Fruit fly (Drosophila melanogaster): ENCODE results near the gene pnt.

Gene pnt

dm6 chr3R:23280806-23281257 lies 65.1 kb downstream of the pnt start, which contains the start of the genes orb and Cdc16 (continued):
- TF ChIP-seq fd59A (GFP tag; optimal IDR thresholded peaks at IDR 0.05) (peak; percentile 60), Sox15 (GFP tag; optimal IDR thresholded peaks at IDR 0.05) (peak; percentile 75), Lpt (GFP tag; optimal IDR thresholded peaks at IDR 0.05) (peak; percentile 69), CG6163 (GFP tag; IDR thresholded peaks at IDR 0.05) (peak; percentile 94), acj6 (GFP tag; optimal IDR thresholded peaks at IDR 0.05) (peak; percentile 89), net (GFP tag; optimal IDR thresholded peaks at IDR 0.05) (peak; percentile 77), achi (GFP tag; optimal IDR thresholded peaks at IDR 0.05) (peak; percentile 89), Hr4 (GFP tag; optimal IDR thresholded peaks at IDR 0.05) (peak; percentile 86), CG3032 (tag; optimal IDR thresholded peaks at IDR 0.05) (peak; percentile 98), Eip78C (GFP tag) (peak; percentile 96), dac (GFP tag; optimal IDR thresholded peaks at IDR 0.05) (no peak), Hr39 (GFP tag; optimal IDR thresholded peaks at IDR 0.05) (peak; percentile 72), CG6276 (GFP tag; optimal IDR thresholded peaks at IDR 0.05) (peak; percentile 81), CG3919 (GFP tag; optimal IDR thresholded peaks at IDR 0.05) (peak; percentile 90)

- TF ChIP-seq CG32006 (GFP tag; optimal IDR thresholded peaks at IDR 0.05) (peak; percentile 7), svp (GFP tag) (peak; percentile 51), CG9139 (GFP tag; optimal IDR thresholded peaks at IDR 0.05) (no peak)
These were observed 66.1 kb downstream of the pnt start for dm6 chr3R:23279834-23280233.

- no peak for TF ChIP-seq net (GFP tag; optimal IDR thresholded peaks at IDR 0.05)
- TF ChIP-seq CG3919 (GFP tag; optimal IDR thresholded peaks at IDR 0.05), result peak; percentile 27
- TF ChIP-seq CG6854 (GFP tag; optimal IDR thresholded peaks at IDR 0.05), result peak; percentile 5
- TF ChIP-seq CG11902 (GFP tag; optimal IDR thresholded peaks at IDR 0.05), result no peak
- no peak for TF ChIP-seq Eip75B (GFP tag; optimal IDR thresholded peaks at IDR 0.05)
- no peak for TF ChIP-seq CG31627 (GFP tag; optimal IDR thresholded peaks at IDR 0.05)
- peak in 1 of 2 experiments; percentile 9 for TF ChIP-seq ss (GFP tag; optimal IDR thresholded peaks at IDR 0.05)
- TF ChIP-seq CG1621 (tag; optimal IDR thresholded peaks at IDR 0.05), result peak; percentile 40
These were observed 67.1 kb downstream of the pnt start for dm6 chr3R:23278704-23279379.

dm6 chr3R:23260569-23260968 lies 85.4 kb downstream of the pnt start:
- peak; percentile 24 for TF ChIP-seq fkh (GFP tag; optimal IDR thresholded peaks at IDR 0.05)
- TF ChIP-seq spab (GFP tag; optimal IDR thresholded peaks at IDR 0.05), result no peak

dm6 chr3R:23258524-23258923 lies 87.4 kb downstream of the pnt start:
- TF ChIP-seq Blimp-1 (GFP tag; optimal IDR thresholded peaks at IDR 0.05) (peak; percentile 94), eg (GFP tag; IDR thresholded peaks at IDR 0.05) (no peak)

dm6 chr3R:23257986-23258427 lies 88.0 kb downstream of the pnt start, which contains the start of the genes wda and Pex11c:
Gene wda (minus strand): TSS chr3R:23258087.
Gene Pex11c (plus strand): TSS chr3R:23258365.
- TF ChIP-seq Hr38 (GFP tag; optimal IDR thresholded peaks at IDR 0.05) (no peak), Eip93F (GFP tag; optimal IDR thresholded peaks at IDR 0.05) (peak; percentile 63), CG34406 (GFP tag; optimal IDR thresholded peaks at IDR 0.05) (peak; percentile 78), CG8119 (GFP tag; IDR thresholded peaks at IDR 0.05) (peak; percentile 80; the same call in 2 of the 3 replicates), pdm3 (GFP tag; optimal IDR thresholded peaks at IDR 0.05) (peak; percentile 53), Hr4 (GFP tag; optimal IDR thresholded peaks at IDR 0.05) (peak; percentile 57), CG10631 (GFP tag; optimal IDR thresholded peaks at IDR 0.05) (peak; percentile 87), Blimp-1 (GFP tag; optimal IDR thresholded peaks at IDR 0.05) (no peak), Hr39 (GFP tag; optimal IDR thresholded peaks at IDR 0.05) (peak; percentile 56), OdsH (GFP tag; optimal IDR thresholded peaks at IDR 0.05) (peak; percentile 80), dac (GFP tag; optimal IDR thresholded peaks at IDR 0.05) (peak; percentile 76), CG9139 (GFP tag; optimal IDR thresholded peaks at IDR 0.05) (no peak), topi (GFP tag; optimal IDR thresholded peaks at IDR 0.05) (peak; percentile 39), CG11762 (GFP tag; optimal IDR thresholded peaks at IDR 0.05; ENCODE audit: insufficient read depth) (peak; percentile 27), Eip78C (GFP tag) (peak; percentile 83), Gug (GFP tag; IDR thresholded peaks at IDR 0.05) (no peak; the same call in none of the 2 replicates), Ets21C (GFP tag; optimal IDR thresholded peaks at IDR 0.05) (no peak), CG10669 (GFP tag; optimal IDR thresholded peaks at IDR 0.05) (peak; percentile 54), eg (GFP tag; IDR thresholded peaks at IDR 0.05) (no peak; the same call in 2 of the 3 replicates), CG8632 (GFP tag; optimal IDR thresholded peaks at IDR 0.05) (peak; percentile 82), svp (GFP tag) (no peak), fkh (GFP tag; optimal IDR thresholded peaks at IDR 0.05) (peak; percentile 54), CG15336 (GFP tag; IDR thresholded peaks at IDR 0.05) (peak; percentile 69)

Data from whole organism, prepupa.